Worm (Caenorhabditis elegans) whole organism, L4/young adult: ENCODE results near the gene oac-10.

ENCODE experiments used
- W03F9.2 ChIP-seq: fragments of 150-350 bp; optimal IDR thresholded peaks from 2 replicates; lab custom pipeline; 2014; ENCODE audit warnings: missing biosample characterization, missing genetic modification characterization
- dao-5 ChIP-seq: sonication (generic microtip); optimal IDR thresholded peaks from 2 replicates; lab custom pipeline; 2016; ENCODE audit warnings: missing genotype, missing genetic modification characterization, moderate library complexity, missing compliant biosample characterization
- him-1 ChIP-seq: sonication (generic microtip); optimal IDR thresholded peaks from 2 replicates; lab custom pipeline; 2016; ENCODE audit warnings: missing genotype, missing genetic modification reagents, missing genetic modification characterization, missing compliant biosample characterization

The oac-10 gene

ce11 chrII:3906615-3907190 lies 37.0 kb downstream of the oac-10 start, which contains the start of the genes F53C3.11 and fbxb-103:
F53C3.11 (minus strand) TSS chrII:3906715.
fbxb-103 (plus strand) TSS chrII:3907140.
- TF ChIP-seq W03F9.2 (tag; lab: Kevin White, UChicago) (no peak), dao-5 (no peak), him-1 (tag; lab: Kevin White, UChicago) (no peak)

ce11 chrII:3908135-3908534 lies 38.4 kb downstream of the oac-10 start:
- no peak for TF ChIP-seq dao-5
- TF ChIP-seq W03F9.2 (tag; lab: Kevin White, UChicago) = no peak
- no peak for TF ChIP-seq him-1 (tag; lab: Kevin White, UChicago)

ce11 chrII:3909301-3909700 lies 39.6 kb downstream of the oac-10 start:
- TF ChIP-seq him-1 (tag; lab: Kevin White, UChicago) (no peak), dao-5 (no peak), W03F9.2 (tag; lab: Kevin White, UChicago) (no peak)

- TF ChIP-seq him-1 (tag; lab: Kevin White, UChicago) (no peak), dao-5 (no peak), W03F9.2 (tag; lab: Kevin White, UChicago) (no peak)
These were observed 41.0 kb downstream of the oac-10 start, which contains the start of gene bcmo-2 for ce11 chrII:3910737-3911136. bcmo-2 (minus strand) TSS chrII:3910837.

- TF ChIP-seq dao-5 (no peak), him-1 (tag; lab: Kevin White, UChicago) (no peak), W03F9.2 (tag; lab: Kevin White, UChicago) (no peak)
These were observed 41.6 kb downstream of the oac-10 start for ce11 chrII:3911284-3911683.

- TF ChIP-seq him-1 (tag; lab: Kevin White, UChicago) = no peak
- TF ChIP-seq W03F9.2 (tag; lab: Kevin White, UChicago) = no peak
- no peak for TF ChIP-seq dao-5
These were observed 42.0 kb downstream of the oac-10 start, which contains the start of gene F53C3.1 for ce11 chrII:3911716-3912115. F53C3.1 (plus strand) TSS chrII:3912016.

- no peak for TF ChIP-seq him-1 (tag; lab: Kevin White, UChicago)
- no peak for TF ChIP-seq W03F9.2 (tag; lab: Kevin White, UChicago)
- TF ChIP-seq dao-5 = no peak
These were observed 44.0 kb downstream of the oac-10 start for ce11 chrII:3913673-3914072.

- no peak for TF ChIP-seq W03F9.2 (tag; lab: Kevin White, UChicago)
- no peak for TF ChIP-seq dao-5
- TF ChIP-seq him-1 (tag; lab: Kevin White, UChicago) = no peak
These were observed 48.4 kb downstream of the oac-10 start for ce11 chrII:3917985-3918633.

ce11 chrII:3920611-3921010 lies 50.9 kb downstream of the oac-10 start:
- TF ChIP-seq dao-5 (no peak), W03F9.2 (tag; lab: Kevin White, UChicago) (no peak), him-1 (tag; lab: Kevin White, UChicago) (no peak)
